Worm (Caenorhabditis elegans): ENCODE measurements around the gene wip-1.

Gene wip-1

DNA sequence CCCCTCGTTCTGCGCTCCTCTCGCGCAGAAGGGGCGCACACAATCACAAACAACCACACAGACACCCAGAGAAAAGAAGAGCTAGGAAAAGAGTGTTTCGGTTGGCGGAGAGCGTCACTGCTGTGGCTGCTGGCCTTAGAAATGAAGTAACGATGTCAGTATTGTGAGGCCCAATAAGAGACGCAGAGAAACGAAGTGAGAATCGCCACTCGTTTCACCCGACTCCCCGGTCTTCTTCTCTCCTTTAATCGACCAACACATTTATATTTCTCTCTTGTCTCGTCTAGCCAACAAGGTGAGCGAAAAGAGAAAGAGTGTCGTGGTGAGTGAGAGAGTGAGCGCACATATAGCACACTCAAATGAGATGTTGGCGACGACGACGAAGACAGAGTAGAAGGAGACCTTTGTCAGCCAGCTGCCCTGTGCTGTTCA lies 4.5 kb upstream of the wip-1 start (continued):
- TF ChIP-seq madf-3 (GFP tag; IDR thresholded peaks at IDR 0.05) = no peak
- no peak for TF ChIP-seq attf-6 (GFP tag; IDR thresholded peaks at IDR 0.05)
- TF ChIP-seq Y79H2A.3 (GFP tag; conservative IDR thresholded peaks at IDR 0.05) = no peak
- no peak for TF ChIP-seq F55B11.4 (tag; optimal IDR thresholded peaks at IDR 0.05; ENCODE audit: borderline replicate concordance, insufficient read depth)
- TF ChIP-seq let-607 (tag; optimal IDR thresholded peaks at IDR 0.05) = peak; percentile 60 to 66
- TF ChIP-seq somi-1 (GFP tag; optimal IDR thresholded peaks at IDR 0.05) = peak; percentile 59
- TF ChIP-seq nfya-2 (GFP tag; IDR thresholded peaks at IDR 0.05) = no peak
- TF ChIP-seq rpc-1 (optimal IDR thresholded peaks at IDR 0.05) = no peak
- TF ChIP-seq rpc-1 (tag; optimal IDR thresholded peaks at IDR 0.05) = no peak
- peak; percentile 78 for TF ChIP-seq F23B12.7 (tag; optimal IDR thresholded peaks at IDR 0.05; ENCODE audit: insufficient read depth)
- no peak for TF ChIP-seq F39B2.1 (GFP tag; IDR thresholded peaks at IDR 0.05)
- TF ChIP-seq dpl-1 (GFP tag; optimal IDR thresholded peaks at IDR 0.05) = no peak
- no peak for TF ChIP-seq zim-3 (tag; optimal IDR thresholded peaks at IDR 0.05)
- no peak for TF ChIP-seq snpc-1.3 (tag; optimal IDR thresholded peaks at IDR 0.05; ENCODE audit: insufficient read depth)
- no peak for TF ChIP-seq egl-44 (GFP tag; IDR thresholded peaks at IDR 0.05)
- TF ChIP-seq efl-1 (GFP tag; optimal IDR thresholded peaks at IDR 0.05) = no peak
- no peak for TF ChIP-seq snpc-3.4 (tag; optimal IDR thresholded peaks at IDR 0.05)
- no peak for TF ChIP-seq xnd-1 (tag; optimal IDR thresholded peaks at IDR 0.05)
- TF ChIP-seq ZK185.1 (tag; optimal IDR thresholded peaks at IDR 0.05; ENCODE audit: poor library complexity, severe bottlenecking) = peak; percentile 86
- TF ChIP-seq Y53F4B.3 (GFP tag; IDR thresholded peaks at IDR 0.05) = no peak
- 0 out of 2 replicates have a peak, but pooled peaks have one; percentile 12 for TF ChIP-seq F33H1.4 (GFP tag; IDR thresholded peaks at IDR 0.05)
- TF ChIP-seq D2030.7 (GFP tag; IDR thresholded peaks at IDR 0.05) = no peak
- TF ChIP-seq egrh-3 (GFP tag; IDR thresholded peaks at IDR 0.05) = peak; percentile 48
- peak; percentile 58 for TF ChIP-seq gei-17 (GFP tag; optimal IDR thresholded peaks at IDR 0.05)
- TF ChIP-seq F37B4.10 (GFP tag; IDR thresholded peaks at IDR 0.05) = 0 out of 2 replicates have a peak, but pooled peaks have one; percentile 21
- TF ChIP-seq attf-5 (GFP tag; optimal IDR thresholded peaks at IDR 0.05) = peak; percentile 86
- no peak for TF ChIP-seq hrde-1 (tag; optimal IDR thresholded peaks at IDR 0.05; ENCODE audit: borderline replicate concordance)
- no peak for TF ChIP-seq atf-7 (tag; optimal IDR thresholded peaks at IDR 0.05)
- TF ChIP-seq tlf-1 (GFP tag; optimal IDR thresholded peaks at IDR 0.05) = no peak
- peak; percentile 78 for TF ChIP-seq ceh-27 (GFP tag; optimal IDR thresholded peaks at IDR 0.05)
- no peak for TF ChIP-seq akir-1 (GFP tag; optimal IDR thresholded peaks at IDR 0.05)
- TF ChIP-seq ekl-4 (GFP tag; IDR thresholded peaks at IDR 0.05) = peak; percentile 77; the same call in 1 of the 2 replicates
- TF ChIP-seq ztf-3 (GFP tag; optimal IDR thresholded peaks at IDR 0.05) = no peak
- TF ChIP-seq ztf-26 (tag; optimal IDR thresholded peaks at IDR 0.05) = peak; percentile 76
- TF ChIP-seq ztf-6 (GFP tag; IDR thresholded peaks at IDR 0.05) = no peak
- TF ChIP-seq aptf-3 (GFP tag; IDR thresholded peaks at IDR 0.05) = no peak
- no peak for TF ChIP-seq unc-62 (GFP tag; optimal IDR thresholded peaks at IDR 0.05)
- no peak for TF ChIP-seq Y95B8A.8 (GFP tag; IDR thresholded peaks at IDR 0.05)
- TF ChIP-seq tbp1 (GFP tag; optimal IDR thresholded peaks at IDR 0.05) = peak; percentile 55
- TF ChIP-seq ceh-91 (GFP tag; IDR thresholded peaks at IDR 0.05) = no peak
- TF ChIP-seq athp-1 (tag; optimal IDR thresholded peaks at IDR 0.05) = peak; percentile 30
- TF ChIP-seq C17E4.6 (GFP tag; IDR thresholded peaks at IDR 0.05) = peak; percentile 66; the same call in 1 of the 2 replicates
- 0 out of 2 replicates have a peak, but pooled peaks have one; percentile 13 for TF ChIP-seq cebp-2 (GFP tag; IDR thresholded peaks at IDR 0.05)
- TF ChIP-seq chd-7 (tag; optimal IDR thresholded peaks at IDR 0.05) = peak; percentile 53
- TF ChIP-seq F57A8.1 (GFP tag; optimal IDR thresholded peaks at IDR 0.05) = no peak
- TF ChIP-seq rcor-1 (GFP tag; IDR thresholded peaks at IDR 0.05) = peak; percentile 46; the same call in 1 of the 2 replicates
- no peak for TF ChIP-seq lsy-27 (tag; optimal IDR thresholded peaks at IDR 0.05; ENCODE audit: borderline replicate concordance, insufficient read depth)
- 0 out of 2 replicates have a peak, but pooled peaks have one; percentile 30 for TF ChIP-seq Y67H2A.10 (GFP tag; conservative IDR thresholded peaks at IDR 0.05)
